Worm (Caenorhabditis elegans): Measurements from ENCODE around the gene F16H6.9.
"Not testable (repeated sequence)": the region's sequence is repeated elsewhere in the genome, so short reads cannot be mapped to it uniquely, and the experiment has no call there.

Gene F16H6.9

DNA sequence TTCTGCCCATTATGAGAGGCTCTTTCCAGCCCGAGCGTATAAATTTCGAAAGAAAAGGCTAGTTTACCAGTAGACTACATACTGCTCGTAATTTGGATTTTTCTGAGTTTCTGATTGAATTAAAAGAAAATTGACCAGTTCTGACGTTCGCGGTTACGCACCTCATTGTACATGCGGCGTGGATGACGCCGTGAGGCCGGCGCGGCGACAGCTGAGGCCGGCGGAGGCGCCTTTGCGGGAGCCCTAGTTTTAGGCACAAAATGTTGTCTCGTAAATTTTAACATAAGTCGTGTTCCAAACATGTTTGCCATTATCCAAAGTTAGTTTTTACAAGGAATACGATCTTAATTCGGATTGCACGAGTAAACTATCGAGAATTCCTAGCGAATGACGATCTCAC, at the start of gene F16H6.9:
TSS of gene F16H6.9 (plus strand) at position 301 of the 400 bp plus-strand sequence.
- TF ChIP-seq unc-62 (GFP tag; optimal IDR thresholded peaks at IDR 0.05): not testable (repeated sequence)

DNA sequence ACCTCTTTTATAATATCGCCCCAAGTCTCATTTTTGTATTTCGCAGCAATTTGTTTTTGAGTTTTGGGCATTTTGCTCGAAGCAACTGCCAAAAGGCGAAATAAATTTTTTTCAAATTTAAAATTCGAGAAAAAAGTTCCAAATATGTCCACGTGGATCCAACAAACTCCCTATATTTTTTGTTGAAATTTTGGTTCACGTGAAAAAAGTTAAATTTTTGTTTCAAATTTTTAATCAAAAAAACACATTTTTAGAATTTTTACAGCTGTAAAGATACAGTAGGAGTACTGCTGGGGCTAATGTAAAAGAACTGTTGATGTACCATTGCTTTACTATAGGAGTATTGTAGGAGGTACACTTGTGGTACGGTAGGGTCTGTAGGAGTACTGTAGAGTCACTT, 49.7 kb upstream of the F16H6.9 start, which contains the start of gene C14A6.6:
TSS of gene C14A6.6 (minus strand) at position 101 of the 400 bp plus-strand sequence.
- TF ChIP-seq unc-62 (GFP tag; optimal IDR thresholded peaks at IDR 0.05): no peak

DNA sequence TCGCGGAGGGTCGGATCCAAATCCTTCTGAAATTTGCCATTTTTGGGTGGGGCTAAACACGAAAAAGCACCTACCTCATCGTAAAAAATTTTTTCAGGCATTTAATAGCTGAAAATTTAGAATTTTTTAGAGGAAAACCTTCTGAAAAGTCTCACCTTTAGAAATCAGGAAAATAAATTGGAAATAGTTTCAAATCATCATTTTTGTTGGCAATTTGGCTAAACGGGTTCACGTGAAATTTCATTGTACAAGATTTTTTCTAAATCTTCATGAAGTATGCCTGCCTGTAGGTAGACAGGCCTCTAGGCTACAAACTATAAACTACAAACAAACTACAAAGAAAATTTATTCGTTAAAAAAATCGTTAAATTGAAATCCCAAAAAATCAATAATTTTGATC, 48.6 kb upstream of the F16H6.9 start, which contains the start of gene C14A6.7:
TSS of gene C14A6.7 (minus strand) at position 101 of the 400 bp plus-strand sequence.
- no peak for TF ChIP-seq unc-62 (GFP tag; optimal IDR thresholded peaks at IDR 0.05)

DNA sequence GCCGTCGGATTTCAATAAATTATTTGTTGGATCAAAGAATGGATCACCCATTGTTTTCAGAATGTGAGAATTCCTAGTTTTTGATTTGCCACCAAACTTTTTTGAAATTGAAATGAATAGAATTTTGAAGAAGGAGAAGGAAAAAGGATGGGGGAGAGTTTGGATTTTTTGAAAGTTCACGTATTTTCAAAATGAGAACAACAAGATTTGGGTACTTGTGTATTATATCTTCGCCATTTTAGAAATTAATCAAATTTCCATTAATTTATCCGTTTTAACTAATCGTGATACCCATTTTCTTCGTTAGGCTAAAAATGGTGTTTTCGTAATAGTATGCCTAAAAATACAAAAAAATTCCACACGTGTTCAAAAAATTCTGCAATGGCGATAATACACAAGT, 45.3 kb upstream of the F16H6.9 start, which contains the start of gene C14A6.8:
TSS of gene C14A6.8 (minus strand) at position 101 of the 400 bp plus-strand sequence.
- no peak for TF ChIP-seq unc-62 (GFP tag; optimal IDR thresholded peaks at IDR 0.05)

DNA sequence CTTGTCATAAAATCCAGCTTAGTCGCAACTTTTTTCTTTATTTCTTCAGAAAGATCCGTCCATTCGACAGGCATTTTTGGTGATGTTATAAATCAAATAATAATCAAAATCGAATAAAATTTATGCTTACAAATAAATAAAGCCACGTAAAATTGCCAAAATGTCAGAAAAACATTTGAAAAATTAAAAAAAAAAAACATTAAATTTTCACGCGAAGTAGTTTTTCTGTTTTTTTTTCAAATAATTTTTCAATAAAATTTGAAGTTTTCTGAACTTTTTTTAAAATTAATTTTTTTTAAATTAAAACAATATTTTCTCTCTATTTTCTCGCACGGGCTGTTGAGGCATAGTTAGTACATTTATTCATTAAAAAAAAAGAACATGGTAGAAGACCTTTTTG, 38.2 kb upstream of the F16H6.9 start, which contains the start of gene C31G12.4:
TSS of gene C31G12.4 (minus strand) at position 101 of the 400 bp plus-strand sequence.
- TF ChIP-seq unc-62 (GFP tag; optimal IDR thresholded peaks at IDR 0.05): no peak

DNA sequence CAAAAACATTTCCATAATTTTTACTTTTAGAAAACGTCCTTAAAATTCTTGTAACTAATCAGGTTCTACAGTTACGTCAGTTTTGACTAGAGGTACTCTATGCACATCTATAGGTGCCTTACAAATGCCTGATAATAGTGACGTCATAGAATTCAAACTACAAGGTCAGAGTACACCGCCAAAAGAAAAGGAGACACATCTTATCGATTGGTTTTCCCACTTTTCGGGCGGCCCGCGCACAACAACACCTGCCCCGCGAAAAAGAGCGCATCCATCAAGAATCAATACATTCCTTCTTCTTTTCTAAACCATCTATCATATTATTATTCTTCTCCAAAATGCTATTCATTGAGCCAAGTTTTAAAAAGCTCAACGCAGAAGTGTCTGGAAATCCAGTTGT, 37.2 kb upstream of the F16H6.9 start, which contains the start of gene C31G12.1:
TSS of gene C31G12.1 (plus strand) at position 301 of the 400 bp plus-strand sequence.
- no peak for TF ChIP-seq unc-62 (GFP tag; optimal IDR thresholded peaks at IDR 0.05)

DNA sequence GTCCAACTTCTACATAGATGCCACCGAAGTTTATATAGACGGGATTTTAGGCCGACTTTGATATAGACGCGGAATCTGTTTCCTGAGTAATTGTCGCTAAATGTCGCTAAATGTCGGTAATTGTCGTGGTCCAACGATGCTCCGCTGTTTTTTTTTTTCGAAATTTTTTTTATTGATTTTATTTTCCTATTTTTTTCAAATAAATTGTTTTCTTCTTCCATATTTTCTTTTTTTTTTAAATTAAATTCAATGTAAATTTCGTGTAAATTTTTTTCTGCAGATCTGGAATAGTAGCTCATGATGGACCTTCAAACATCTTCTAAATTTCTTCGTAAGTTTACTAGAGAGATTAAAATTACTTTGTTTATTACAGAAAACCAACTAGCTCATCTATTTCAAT, 32.0 kb upstream of the F16H6.9 start, which contains the start of gene C31G12.3:
TSS of gene C31G12.3 (plus strand) at position 301 of the 400 bp plus-strand sequence.
- no peak for TF ChIP-seq unc-62 (GFP tag; optimal IDR thresholded peaks at IDR 0.05)

DNA sequence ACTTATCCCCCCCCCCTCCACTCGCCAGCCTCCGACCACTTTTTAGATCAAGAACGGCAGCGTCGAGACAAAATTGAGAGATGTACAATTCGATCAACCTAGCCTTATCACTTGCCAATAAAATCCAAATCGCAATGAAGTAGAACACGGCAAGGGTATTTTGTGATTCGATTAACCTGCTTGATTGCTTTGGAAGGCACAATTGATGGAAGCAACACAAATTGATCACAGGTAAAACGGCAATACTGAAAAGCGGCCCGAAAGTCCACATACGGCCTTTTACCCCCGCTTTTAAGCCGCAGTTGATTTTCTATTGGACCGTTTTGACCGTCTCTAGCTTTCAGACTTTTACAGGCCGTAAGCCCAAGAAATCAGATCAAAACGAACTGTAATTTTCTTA, 28.6 kb upstream of the F16H6.9 start, which contains the start of gene clec-245:
TSS of gene clec-245 (minus strand) at position 101 of the 400 bp plus-strand sequence.
- TF ChIP-seq unc-62 (GFP tag; optimal IDR thresholded peaks at IDR 0.05): no peak

DNA sequence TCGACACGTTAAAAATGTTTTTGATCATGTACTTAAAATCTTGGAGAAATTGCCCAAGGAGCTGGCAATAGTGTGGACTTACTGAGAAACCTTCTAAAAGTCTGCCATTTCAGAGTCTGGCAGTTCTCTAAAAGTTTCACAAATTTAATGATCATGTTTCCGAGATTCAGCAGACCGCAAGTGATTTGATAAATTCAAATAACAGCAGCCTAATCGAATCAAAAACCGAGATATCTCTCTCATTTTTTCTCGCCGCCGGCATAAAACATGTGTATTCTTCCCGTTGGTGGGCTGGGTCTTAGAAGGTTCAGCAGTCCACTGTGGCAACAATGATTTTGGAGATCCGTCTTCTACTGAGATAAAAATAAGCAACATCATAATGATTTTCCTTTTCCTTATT, 27.7 kb upstream of the F16H6.9 start, which contains the start of gene clec-246:
TSS of gene clec-246 (plus strand) at position 301 of the 400 bp plus-strand sequence.
- TF ChIP-seq unc-62 (GFP tag; optimal IDR thresholded peaks at IDR 0.05): no peak

DNA sequence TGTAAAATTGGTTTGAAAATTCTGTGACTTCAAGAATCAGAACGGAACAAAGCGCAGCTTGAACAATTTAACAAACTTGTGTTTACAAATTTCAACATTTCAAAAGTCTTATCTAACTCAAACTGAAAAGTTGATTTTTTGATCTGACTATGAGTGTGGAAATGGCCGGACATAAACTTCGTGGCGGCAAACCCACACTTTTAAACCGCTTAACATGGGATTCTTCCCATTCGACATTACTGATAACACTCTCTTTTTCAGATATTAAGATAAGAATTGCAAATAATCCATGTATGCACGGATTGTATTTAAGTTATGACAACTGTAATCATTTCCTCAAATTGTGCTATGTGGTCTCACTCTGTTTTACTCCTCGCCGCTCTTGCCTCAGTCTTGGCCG, 25.8 kb upstream of the F16H6.9 start, which contains the start of gene clec-42:
TSS of gene clec-42 (plus strand) at position 285 of the 400 bp plus-strand sequence.
- no peak for TF ChIP-seq unc-62 (GFP tag; optimal IDR thresholded peaks at IDR 0.05)

DNA sequence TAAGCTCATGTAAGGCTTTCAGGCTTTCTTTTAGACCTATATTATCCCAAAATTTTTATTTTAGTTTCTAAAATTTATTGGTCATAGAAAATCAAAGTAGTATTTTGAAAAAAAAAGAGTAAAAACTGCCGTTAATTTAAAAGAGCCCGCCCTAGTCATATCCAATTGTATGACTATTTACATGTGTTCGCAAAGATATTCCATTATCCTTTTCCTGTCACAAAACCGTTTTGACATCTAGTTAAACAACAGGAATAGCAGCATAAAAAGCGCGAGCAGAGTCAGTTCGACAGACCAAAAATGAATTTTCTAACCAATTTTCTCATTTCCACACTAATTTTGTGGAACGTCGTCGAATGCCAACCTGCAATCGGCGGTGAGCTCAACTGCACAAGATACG, 21.9 kb upstream of the F16H6.9 start, which contains the start of gene F16H6.3:
TSS of gene F16H6.3 (plus strand) at position 301 of the 400 bp plus-strand sequence.
- TF ChIP-seq unc-62 (GFP tag; optimal IDR thresholded peaks at IDR 0.05): no peak

DNA sequence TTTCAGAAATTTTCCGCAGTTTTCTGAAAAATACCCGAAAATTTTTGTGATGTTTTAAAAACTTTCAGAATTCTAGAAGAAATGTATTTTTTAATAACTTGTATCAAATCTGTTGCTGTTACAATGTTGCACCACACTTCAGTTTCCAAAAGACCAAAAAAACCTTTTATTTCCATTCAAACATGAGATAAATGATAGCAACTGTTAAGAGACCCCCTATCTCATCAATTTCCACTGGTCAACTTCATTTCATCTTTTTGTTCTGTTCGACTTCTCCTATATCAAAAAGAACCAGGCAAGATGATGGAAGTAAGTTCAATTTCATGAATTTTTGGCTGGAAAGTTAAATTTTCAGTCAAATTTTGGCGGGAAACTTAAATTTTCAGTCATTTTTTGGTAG, 18.5 kb upstream of the F16H6.9 start, which contains the start of gene F16H6.4:
TSS of gene F16H6.4 (plus strand) at position 301 of the 400 bp plus-strand sequence.
- TF ChIP-seq unc-62 (GFP tag; optimal IDR thresholded peaks at IDR 0.05): no peak

DNA sequence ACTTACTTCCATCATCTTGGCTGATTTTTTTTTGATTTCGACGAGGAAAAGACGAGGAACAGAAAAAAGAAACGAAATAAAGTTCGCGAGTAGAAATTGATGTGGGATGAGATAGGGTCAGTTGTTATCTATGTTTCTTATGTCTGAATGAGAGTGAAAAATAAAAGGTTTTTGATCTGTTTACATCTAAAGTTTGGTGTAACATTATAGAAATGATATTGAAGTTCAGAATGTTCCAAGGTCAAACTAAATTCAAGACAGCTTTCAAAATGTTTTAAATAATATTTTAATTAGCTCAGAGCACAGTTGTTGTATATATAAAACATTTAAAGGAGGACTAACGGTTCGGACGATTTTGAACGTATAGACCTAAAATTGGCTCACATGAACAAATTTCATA, 7.8 kb upstream of the F16H6.9 start, which contains the start of gene F16H6.7:
TSS of gene F16H6.7 (minus strand) at position 101 of the 400 bp plus-strand sequence.
- no peak for TF ChIP-seq unc-62 (GFP tag; optimal IDR thresholded peaks at IDR 0.05)

DNA sequence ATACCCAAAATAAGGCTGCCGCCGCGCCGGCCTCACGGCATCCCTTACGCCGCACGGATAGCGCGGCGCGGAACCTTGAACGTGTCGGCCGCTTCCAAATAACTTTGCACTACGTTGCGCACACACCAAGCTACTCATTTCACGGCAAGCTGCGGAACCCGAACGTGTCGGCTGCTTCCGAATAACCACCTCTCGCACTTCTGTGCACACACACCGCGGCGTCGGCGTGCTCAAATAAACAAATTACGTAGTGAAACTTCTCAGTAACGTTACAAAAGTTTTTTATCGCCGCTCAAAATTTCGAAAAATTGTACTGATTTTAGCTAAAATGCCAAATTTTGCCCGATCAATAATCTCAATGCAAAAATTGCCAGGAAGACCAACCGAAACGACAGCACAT, 4.0 kb upstream of the F16H6.9 start:
- no peak for TF ChIP-seq unc-62 (GFP tag; optimal IDR thresholded peaks at IDR 0.05)

DNA sequence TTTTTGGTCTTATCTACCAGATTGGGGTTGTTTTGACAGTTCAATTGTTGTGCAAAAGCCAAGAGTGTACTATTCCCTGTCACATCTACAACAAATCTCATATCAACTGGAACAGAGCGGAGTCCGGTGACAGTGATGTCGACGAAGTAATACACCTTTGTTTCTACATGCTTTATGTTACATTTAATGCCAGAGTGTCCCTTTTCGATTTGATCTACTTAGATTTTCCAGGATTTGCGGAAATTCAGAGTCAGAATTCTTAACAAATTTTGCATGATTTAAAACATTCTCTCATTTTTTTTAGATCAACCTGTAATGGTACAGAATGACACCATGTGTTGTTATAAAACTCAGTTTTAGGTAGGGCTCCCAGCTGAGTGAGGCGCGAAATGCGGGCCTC, 709 bp upstream of the F16H6.9 start, which contains the start of gene F16H6.8:
TSS of gene F16H6.8 (minus strand) at position 101 of the 400 bp plus-strand sequence.
- TF ChIP-seq unc-62 (GFP tag; optimal IDR thresholded peaks at IDR 0.05): not testable (repeated sequence)

DNA sequence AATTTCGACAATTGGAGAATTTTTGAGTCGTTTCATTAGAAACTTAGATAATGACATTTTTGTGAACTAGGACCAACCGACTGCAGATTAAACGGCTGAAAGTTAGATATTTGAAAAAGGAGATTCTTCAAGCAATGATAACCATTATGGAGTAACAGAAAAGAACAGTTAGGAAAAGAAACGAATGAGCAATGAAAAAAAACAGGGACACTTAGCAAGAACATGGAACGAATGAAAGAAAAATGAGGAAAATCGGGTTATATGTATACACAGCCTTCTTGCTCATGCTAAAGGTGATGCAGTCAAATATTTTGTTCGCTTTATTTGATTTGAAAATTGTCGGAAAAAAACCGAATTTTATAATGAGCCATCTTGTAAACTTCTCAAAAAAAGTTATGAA, 7.5 kb downstream of the F16H6.9 start, which contains the start of gene F16H6.10:
TSS of gene F16H6.10 (minus strand) at position 101 of the 400 bp plus-strand sequence.
- no peak for TF ChIP-seq unc-62 (GFP tag; optimal IDR thresholded peaks at IDR 0.05)

DNA sequence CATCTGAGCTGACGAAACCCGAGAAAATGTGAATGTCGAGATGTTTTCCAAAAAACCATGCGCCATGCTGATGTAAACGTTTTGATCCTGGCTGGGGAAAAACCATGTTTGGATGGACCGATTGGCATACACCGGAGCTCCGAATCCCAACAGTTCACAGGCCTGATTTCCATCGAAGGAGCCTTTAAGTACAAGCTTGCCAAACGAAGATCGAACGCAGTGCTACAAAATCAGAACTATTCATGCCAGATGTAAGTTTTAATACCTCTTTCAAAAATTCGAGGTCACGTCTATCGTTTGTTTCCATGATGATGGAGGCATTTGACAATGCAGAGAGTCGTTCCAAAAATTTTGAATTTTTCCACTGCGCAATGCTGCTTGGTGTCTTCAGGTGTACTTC, 18.9 kb downstream of the F16H6.9 start:
- TF ChIP-seq unc-62 (GFP tag; optimal IDR thresholded peaks at IDR 0.05): no peak
